Worm (Caenorhabditis elegans) whole organism, late embryonic: Measurements from ENCODE around the gene Y55F3BR.11.

ENCODE experiments used
- C08G9.2 ChIP-seq: sonication (generic microtip); optimal IDR thresholded peaks from 2 replicates; lab custom pipeline; 2016; ENCODE audit warnings: mild to moderate bottlenecking, missing genetic modification characterization, moderate library complexity, missing compliant biosample characterization
- ceh-14 ChIP-seq: sonication (generic microtip); optimal IDR thresholded peaks from 2 replicates; lab custom pipeline; 2016; ENCODE audit warnings: missing genotype, missing genetic modification characterization, missing compliant biosample characterization
- ceh-31 ChIP-seq: sonication (generic microtip); optimal IDR thresholded peaks from 2 replicates; lab custom pipeline; 2016; ENCODE audit warnings: missing genetic modification characterization, missing compliant biosample characterization
- ceh-34 ChIP-seq: sonication (generic microtip); optimal IDR thresholded peaks from 2 replicates; lab custom pipeline; 2016; ENCODE audit warnings: mild to moderate bottlenecking, missing genetic modification characterization, missing compliant biosample characterization
- ceh-9 ChIP-seq: sonication (generic microtip); optimal IDR thresholded peaks from 2 replicates; lab custom pipeline; 2016; ENCODE audit warnings: mild to moderate bottlenecking, missing genetic modification characterization, inconsistent platforms, missing compliant biosample characterization
- lin-11 ChIP-seq: fragments of 200-800 bp; sonication (Bioruptor generic); optimal IDR thresholded peaks from 2 replicates; lab custom pipeline; 2018; ENCODE audit warnings: mild to moderate bottlenecking, missing genetic modification characterization, missing compliant biosample characterization
- nhr-232 ChIP-seq: sonication (generic microtip); optimal IDR thresholded peaks from 2 replicates; lab custom pipeline; 2016; ENCODE audit warnings: missing genetic modification characterization, missing compliant biosample characterization
- pag-3 ChIP-seq: sonication (generic microtip); optimal IDR thresholded peaks from 2 replicates; lab custom pipeline; 2016; ENCODE audit warnings: missing compliant biosample characterization, missing genetic modification characterization, borderline replicate concordance
- pha-4 ChIP-seq: fragments of 150-350 bp; optimal IDR thresholded peaks from 2 replicates; lab custom pipeline; 2018; ENCODE audit warnings: missing biosample characterization, missing genetic modification reagents, missing genetic modification characterization
- ref-2 ChIP-seq: sonication (generic microtip); optimal IDR thresholded peaks from 2 replicates; lab custom pipeline; 2016; ENCODE audit warnings: missing genetic modification characterization, missing compliant biosample characterization

ce11 chrIV:828427-828826, 26.6 kb upstream of the Y55F3BR.11 start:
- no peak for TF ChIP-seq nhr-232
- TF ChIP-seq lin-11 (tag; lab: Kevin White, UChicago), result no peak
- TF ChIP-seq ceh-34 (tag; lab: Kevin White, UChicago), result no peak
- TF ChIP-seq C08G9.2 (tag; lab: Kevin White, UChicago), result no peak
- TF ChIP-seq ceh-31, result peak; percentile 32
- no peak for TF ChIP-seq ceh-14 (tag; lab: Kevin White, UChicago)
- no peak for TF ChIP-seq ref-2 (tag; lab: Kevin White, UChicago)
- TF ChIP-seq ceh-9 (tag; lab: Kevin White, UChicago), result no peak
- TF ChIP-seq pha-4 (tag; lab: Kevin White, UChicago), result no peak
- TF ChIP-seq pag-3 (tag; lab: Kevin White, UChicago), result no peak
